Fruit fly (Drosophila melanogaster): ENCODE results near the gene Lcp65Ab1.

dm6 chr3L:6104551-6104950, 44.8 kb upstream of the Lcp65Ab1 start:
- TF ChIP-seq CG8478 (optimal IDR thresholded peaks at IDR 0.05) = no peak
- TF ChIP-seq usp (GFP tag; optimal IDR thresholded peaks at IDR 0.05) = no peak
- TF ChIP-seq pan (optimal IDR thresholded peaks at IDR 0.05) = no peak
